Fruit fly (Drosophila melanogaster) whole organism, embryonic: ENCODE data around the gene CG7685.

Source experiments
- Atf-2 ChIP-seq: fragments of 200-800 bp; sonication (Bioruptor generic); optimal IDR thresholded peaks from 2 replicates; lab custom pipeline; 2016; ENCODE audit warnings: missing biosample characterization, missing genetic modification characterization
- Blimp-1 ChIP-seq: fragments of 200-800 bp; sonication (Bioruptor generic); optimal IDR thresholded peaks from 3 replicates; lab custom pipeline; 2018; ENCODE audit warnings: missing biosample characterization, missing genetic modification characterization, mild to moderate bottlenecking, moderate library complexity, missing genetic modification reagents
- CG10543 ChIP-seq: fragments of 200-800 bp; sonication (Bioruptor generic); optimal IDR thresholded peaks from 3 replicates; lab custom pipeline; 2017; ENCODE audit warnings: missing biosample characterization, mild to moderate bottlenecking, missing genetic modification characterization, moderate library complexity
- CG12744 ChIP-seq: fragments of 200-800 bp; sonication (Bioruptor generic); optimal IDR thresholded peaks from 2 replicates; lab custom pipeline; 2016; ENCODE audit warnings: missing biosample characterization, missing genetic modification characterization
- CG12769 ChIP-seq: fragments of 200-800 bp; sonication (Bioruptor generic); optimal IDR thresholded peaks from 2 replicates; lab custom pipeline; 2019; ENCODE audit warnings: missing biosample characterization, mild to moderate bottlenecking, missing genetic modification characterization, moderate library complexity
- CG13287 ChIP-seq: fragments of 200-800 bp; sonication (Bioruptor generic); IDR thresholded peaks from 2 replicates; pipeline ENCODE4 v1.3.6; 2022; ENCODE audit warnings: missing biosample characterization, missing genetic modification characterization; ENCODE audit not compliant: partially characterized antibody
- CG13775 ChIP-seq: fragments of 200-800 bp; sonication (Bioruptor generic); optimal IDR thresholded peaks from 3 replicates; lab custom pipeline; 2017; ENCODE audit warnings: missing biosample characterization, mild to moderate bottlenecking, missing genetic modification characterization
- CG15011 ChIP-seq: fragments of 200-800 bp; sonication (Bioruptor generic); optimal IDR thresholded peaks from 3 replicates; lab custom pipeline; 2018; ENCODE audit warnings: missing biosample characterization, mild to moderate bottlenecking, missing genetic modification characterization
- CG18262 ChIP-seq: fragments of 200-800 bp; optimal IDR thresholded peaks from 3 replicates; lab custom pipeline; 2019; ENCODE audit warnings: missing biosample characterization, mild to moderate bottlenecking, missing genetic modification characterization, moderate library complexity
- CG2875 ChIP-seq: fragments of 200-800 bp; sonication (Bioruptor generic); optimal IDR thresholded peaks from 2 replicates; lab custom pipeline; 2017; ENCODE audit warnings: missing biosample characterization, mild to moderate bottlenecking, missing genetic modification characterization, missing genetic modification reagents
- CG3407 ChIP-seq: fragments of 200-800 bp; sonication (Bioruptor generic); optimal IDR thresholded peaks from 2 replicates; lab custom pipeline; 2018; ENCODE audit warnings: missing biosample characterization, mild to moderate bottlenecking, missing genetic modification characterization
- CG3995 ChIP-seq: fragments of 200-800 bp; sonication (Bioruptor generic); optimal IDR thresholded peaks from 3 replicates; lab custom pipeline; 2016; ENCODE audit warnings: missing biosample characterization, missing genetic modification characterization
- CG4282 ChIP-seq: fragments of 200-800 bp; sonication (Bioruptor generic); optimal IDR thresholded peaks from 2 replicates; lab custom pipeline; 2016; ENCODE audit warnings: missing biosample characterization, missing genetic modification characterization
- CG4404 ChIP-seq: fragments of 200-800 bp; sonication (Bioruptor generic); IDR thresholded peaks from 2 replicates; pipeline ENCODE4 v1.3.6; 2022; ENCODE audit warnings: missing biosample characterization, missing genetic modification characterization
- CG7928 ChIP-seq: fragments of 200-800 bp; sonication (Bioruptor generic); optimal IDR thresholded peaks from 2 replicates; lab custom pipeline; 2017; ENCODE audit warnings: missing biosample characterization, mild to moderate bottlenecking, missing genetic modification characterization
- CG7963 ChIP-seq: fragments of 200-800 bp; sonication (Bioruptor generic); IDR thresholded peaks from 3 replicates; pipeline ENCODE4 v1.3.6; 2022; ENCODE audit warnings: missing biosample characterization, missing genetic modification characterization; ENCODE audit not compliant: partially characterized antibody
- CG7987 ChIP-seq: fragments of 200-800 bp; sonication (Bioruptor generic); optimal IDR thresholded peaks from 2 replicates; lab custom pipeline; 2018; ENCODE audit warnings: missing biosample characterization, mild to moderate bottlenecking, missing genetic modification characterization, moderate library complexity
- CG8089 ChIP-seq: fragments of 200-800 bp; sonication (Bioruptor generic); optimal IDR thresholded peaks from 3 replicates; lab custom pipeline; 2016; ENCODE audit warnings: missing biosample characterization, missing genetic modification characterization
- CkIIα-i1 ChIP-seq: fragments of 200-800 bp; sonication (Bioruptor generic); IDR thresholded peaks from 2 replicates; pipeline ENCODE4 v1.3.6; 2022; ENCODE audit warnings: missing biosample characterization, missing genetic modification characterization
- Deaf1 ChIP-seq: fragments of 200-800 bp; optimal IDR thresholded peaks from 3 replicates; lab custom pipeline; 2019; ENCODE audit warnings: missing biosample characterization, mild to moderate bottlenecking, missing genetic modification characterization, moderate library complexity
- Dip2 ChIP-seq: fragments of 200-800 bp; sonication (Bioruptor generic); IDR thresholded peaks from 2 replicates; pipeline ENCODE4 v1.3.6; 2022; ENCODE audit warnings: missing biosample characterization, missing genetic modification characterization
- Doc2 ChIP-seq: fragments of 200-800 bp; sonication (Bioruptor generic); IDR thresholded peaks from 2 replicates; pipeline ENCODE4 v1.3.6; 2022; ENCODE audit warnings: missing biosample characterization, missing genetic modification characterization
- E2f2 ChIP-seq: fragments of 200-800 bp; sonication (Bioruptor generic); IDR thresholded peaks from 2 replicates; pipeline ENCODE4 v1.3.6; 2022; ENCODE audit warnings: missing biosample characterization, missing genetic modification characterization
- ERR ChIP-seq: fragments of 200-800 bp; sonication (Bioruptor generic); optimal IDR thresholded peaks from 2 replicates; lab custom pipeline; 2016; ENCODE audit warnings: missing biosample characterization, missing genetic modification characterization
- Gug ChIP-seq: fragments of 200-800 bp; sonication (Bioruptor generic); IDR thresholded peaks from 4 replicates; pipeline ENCODE4 v1.3.6; 2022; ENCODE audit warnings: missing biosample characterization, missing genetic modification characterization
- HLH3B ChIP-seq: fragments of 200-800 bp; sonication (Bioruptor generic); IDR thresholded peaks from 2 replicates; pipeline ENCODE4 v1.3.6; 2022; ENCODE audit warnings: missing biosample characterization, missing genetic modification characterization
- Hmx ChIP-seq: fragments of 200-800 bp; sonication (Bioruptor generic); optimal IDR thresholded peaks from 2 replicates; lab custom pipeline; 2016; ENCODE audit warnings: missing biosample characterization, missing genetic modification characterization
- Hr51 ChIP-seq, 2 experiments: fragments of 200-800 bp; sonication (Bioruptor generic); optimal IDR thresholded peaks; 2 replicates in 1 of 2; 3 replicates in 1 of 2; lab custom pipeline; 2016 to 2018; ENCODE audit warnings: missing biosample characterization in 2 of 2, missing genetic modification characterization in 2 of 2, mild to moderate bottlenecking in 1 of 2, moderate library complexity in 1 of 2
- Lhr ChIP-seq: fragments of 200-800 bp; sonication (Bioruptor generic); optimal IDR thresholded peaks from 3 replicates; lab custom pipeline; 2017; ENCODE audit warnings: mild to moderate bottlenecking, missing biosample characterization, missing genetic modification reagents, missing genetic modification characterization
- Optix ChIP-seq: fragments of 200-800 bp; sonication (Bioruptor generic); IDR thresholded peaks from 3 replicates; pipeline ENCODE4 v1.3.6; 2022; ENCODE audit warnings: missing biosample characterization, missing genetic modification characterization
- Poxn ChIP-seq: fragments of 200-800 bp; sonication (Bioruptor generic); IDR thresholded peaks from 2 replicates; pipeline ENCODE4 v1.3.6; 2022; ENCODE audit warnings: missing biosample characterization, missing genetic modification characterization
- Stat92E ChIP-seq, 3 experiments: fragments of >200 bp in 2 of 3; fragments of 200-800 bp in 1 of 3; sonication (Bioruptor generic) in 1 of 3; optimal IDR thresholded peaks; 2 replicates each; lab custom pipeline; 2017 to 2019; ENCODE audit warnings: missing biosample characterization in 3 of 3, missing genetic modification characterization in 3 of 3, mild to moderate bottlenecking in 1 of 3, moderate library complexity in 1 of 3
- Usf ChIP-seq: fragments of 200-800 bp; sonication (Bioruptor generic); optimal IDR thresholded peaks from 2 replicates; lab custom pipeline; 2017; ENCODE audit warnings: missing genotype, missing biosample characterization, missing genetic modification characterization
- al ChIP-seq: fragments of 200-800 bp; sonication (Bioruptor generic); IDR thresholded peaks from 2 replicates; pipeline ENCODE4 v1.3.6; 2022; ENCODE audit warnings: missing biosample characterization, missing genetic modification characterization
- ase ChIP-seq: fragments of 200-800 bp; sonication (Bioruptor generic); IDR thresholded peaks from 3 replicates; pipeline ENCODE4 v1.3.6; 2022; ENCODE audit warnings: missing biosample characterization, missing genetic modification characterization
- btn ChIP-seq: fragments of 200-800 bp; sonication (Bioruptor generic); optimal IDR thresholded peaks from 2 replicates; lab custom pipeline; 2016; ENCODE audit warnings: missing biosample characterization, missing genetic modification characterization
- crc ChIP-seq: fragments of 200-800 bp; sonication (Bioruptor generic); optimal IDR thresholded peaks from 2 replicates; lab custom pipeline; 2016; ENCODE audit warnings: missing biosample characterization, missing genetic modification characterization
- crol ChIP-seq: fragments of 200-800 bp; sonication (Bioruptor generic); IDR thresholded peaks from 2 replicates; pipeline ENCODE4 v1.3.6; 2022; ENCODE audit warnings: missing biosample characterization, missing genetic modification characterization
- disco-r ChIP-seq: fragments of 200-800 bp; sonication (Bioruptor generic); optimal IDR thresholded peaks from 2 replicates; lab custom pipeline; 2016; ENCODE audit warnings: missing biosample characterization, missing genetic modification characterization
- exex ChIP-seq: fragments of 200-800 bp; sonication (Bioruptor generic); optimal IDR thresholded peaks from 4 replicates; lab custom pipeline; 2018; ENCODE audit warnings: missing biosample characterization, mild to moderate bottlenecking, missing genetic modification characterization, moderate library complexity
- eyg ChIP-seq: fragments of 200-800 bp; sonication (Bioruptor generic); optimal IDR thresholded peaks from 3 replicates; lab custom pipeline; 2016; ENCODE audit warnings: missing biosample characterization, missing genetic modification characterization
- gro ChIP-seq: fragments of 200-800 bp; sonication (Bioruptor generic); optimal IDR thresholded peaks from 2 replicates; lab custom pipeline; 2016; ENCODE audit warnings: missing biosample characterization, missing genetic modification characterization
- kah ChIP-seq: fragments of 200-800 bp; sonication (Bioruptor generic); optimal IDR thresholded peaks from 2 replicates; lab custom pipeline; 2018; ENCODE audit warnings: missing biosample characterization, mild to moderate bottlenecking, missing genetic modification characterization
- lmd ChIP-seq: fragments of 200-800 bp; sonication (Bioruptor generic); IDR thresholded peaks from 2 replicates; pipeline ENCODE4 v1.3.6; 2022; ENCODE audit warnings: missing biosample characterization, missing genetic modification characterization
- pb ChIP-seq: fragments of 200-800 bp; sonication (Bioruptor generic); optimal IDR thresholded peaks from 3 replicates; lab custom pipeline; 2016; ENCODE audit warnings: missing biosample characterization, missing genetic modification characterization
- sob ChIP-seq: fragments of 200-800 bp; sonication (Bioruptor generic); IDR thresholded peaks from 2 replicates; pipeline ENCODE4 v1.3.6; 2022; ENCODE audit warnings: missing biosample characterization, missing genetic modification characterization
- tap ChIP-seq: fragments of 200-800 bp; optimal IDR thresholded peaks from 3 replicates; lab custom pipeline; 2019; ENCODE audit warnings: missing biosample characterization, mild to moderate bottlenecking, missing genetic modification characterization, moderate library complexity
- tna ChIP-seq: fragments of 200-800 bp; sonication (Bioruptor generic); IDR thresholded peaks from 2 replicates; pipeline ENCODE4 v1.3.6; 2022; ENCODE audit warnings: missing biosample characterization, missing genetic modification characterization; ENCODE audit not compliant: partially characterized antibody
- unpg ChIP-seq: fragments of 200-800 bp; sonication (Bioruptor generic); optimal IDR thresholded peaks from 3 replicates; lab custom pipeline; 2018; ENCODE audit warnings: missing biosample characterization, mild to moderate bottlenecking, missing genetic modification characterization, moderate library complexity

CG7685 gene

DNA sequence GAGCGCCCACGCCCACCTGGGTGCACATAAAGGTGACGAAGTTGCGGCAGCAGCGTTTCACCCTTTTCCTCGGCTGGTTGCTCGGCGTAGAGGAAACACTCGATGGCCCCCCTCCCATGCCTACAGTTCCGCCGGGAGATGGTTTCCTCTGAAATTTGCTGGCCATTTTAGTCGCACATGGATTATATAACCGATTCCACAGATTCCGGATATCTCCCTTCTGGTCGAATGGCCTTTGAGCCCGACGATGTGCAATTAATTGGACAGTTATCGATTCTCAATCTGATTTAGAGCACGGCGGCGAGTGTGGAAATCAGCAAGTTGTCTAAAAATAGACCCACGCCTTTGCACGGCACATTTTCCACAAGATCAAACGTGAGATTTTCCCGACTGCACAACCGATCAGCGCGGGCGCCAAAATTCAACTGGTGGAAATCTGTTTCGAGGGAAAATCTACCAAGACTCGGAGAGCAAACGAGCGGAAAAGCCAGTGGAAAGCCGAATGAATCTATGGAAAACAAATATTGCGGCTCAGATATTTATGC lies 6.5 kb downstream of the CG7685 start, which contains the start of gene CG10864 (continued):
- TF ChIP-seq pb (no peak), kah (GFP tag; lab: Kevin White, UChicago) (peak; percentile 13), Dip2 (GFP tag; lab: Robert Waterston, UW) (no peak), tap (tag; lab: Kevin White, UChicago) (no peak), Blimp-1 (GFP tag; lab: Kevin White, UChicago) (no peak), Poxn (no peak), ERR (no peak), btn (GFP tag; lab: Kevin White, UChicago) (no peak), E2f2 (GFP tag; lab: Robert Waterston, UW) (peak; percentile 43; the same call in 1 of the 2 replicates), Atf-2 (no peak), sob (GFP tag; lab: Robert Waterston, UW) (no peak), crol (GFP tag; lab: Robert Waterston, UW) (no peak), CG4404 (GFP tag; lab: Robert Waterston, UW) (no peak), CG12769 (tag; lab: Kevin White, UChicago) (peak; percentile 62), ase (GFP tag; lab: Robert Waterston, UW) (0 out of 3 replicates have a peak, but pooled peaks have one; percentile 29), CG18262 (no peak), Usf (GFP tag; lab: Kevin White, UChicago) (no peak), CG7963 (0 out of 3 replicates have a peak, but pooled peaks have one; percentile 7), CG7987 (GFP tag; lab: Kevin White, UChicago) (no peak), CG13775 (GFP tag; lab: Kevin White, UChicago) (no peak), CG12744 (GFP tag; lab: Kevin White, UChicago) (no peak), CG8089 (GFP tag; lab: Kevin White, UChicago) (no peak), CG10543 (no peak), CG3407 (GFP tag; lab: Kevin White, UChicago) (no peak), Hmx (GFP tag; lab: Kevin White, UChicago) (no peak), Hr51 (GFP tag; optimal IDR thresholded peaks at IDR 0.05; lab: Kevin White, UChicago) (no peak), unpg (GFP tag; lab: Kevin White, UChicago) (no peak), Deaf1 (no peak), exex (tag; lab: Kevin White, UChicago) (no peak), CkIIα-i1 (GFP tag; lab: Robert Waterston, UW) (no peak), lmd (no peak), crc (no peak)

DNA sequence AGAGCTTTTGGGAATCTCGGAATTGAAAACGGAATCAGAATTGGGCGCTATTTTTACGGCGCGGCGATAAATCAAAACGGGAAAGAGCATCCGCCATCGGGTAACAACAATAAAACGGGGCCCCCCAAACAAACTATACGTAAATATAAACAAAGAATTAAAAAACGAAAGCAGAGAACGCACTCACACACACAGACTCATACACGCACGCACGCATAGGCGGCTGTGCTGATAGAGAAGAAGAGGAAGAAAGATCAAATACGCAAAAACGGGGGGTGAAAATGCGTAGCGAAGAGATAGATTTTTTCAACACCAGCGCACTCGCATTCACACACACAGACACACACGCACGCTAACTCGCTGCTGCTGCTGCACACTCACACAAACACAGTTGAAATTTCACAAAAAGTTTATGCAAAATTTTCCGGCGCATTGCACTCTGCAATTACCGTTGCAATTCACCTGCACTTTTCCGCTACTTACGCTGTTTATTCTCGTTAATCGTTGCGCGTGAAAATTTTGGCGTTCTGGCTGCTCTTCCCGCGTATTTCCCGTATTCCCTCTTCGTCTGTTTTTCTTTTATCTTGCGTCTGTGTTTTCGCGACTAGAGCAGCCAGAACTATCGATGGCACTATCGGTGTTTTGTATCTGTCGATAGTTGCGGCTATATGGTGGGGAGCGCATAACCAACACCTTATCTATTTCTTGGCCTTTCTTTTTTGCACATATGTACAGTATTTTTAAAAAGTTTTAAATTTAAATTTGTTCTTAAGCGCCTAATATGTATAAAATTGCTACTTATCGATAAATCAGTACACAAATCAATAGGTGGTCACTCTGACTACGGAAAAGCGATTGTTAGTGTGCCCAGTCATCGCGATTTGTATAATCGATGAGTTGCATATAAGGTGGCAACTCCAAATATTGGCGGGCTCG lies 7.8 kb downstream of the CG7685 start, which contains the start of gene CG31122:
Gene CG31122, minus strand, starts transcription at position 596 of the 936 bp plus-strand sequence.
- TF ChIP-seq CG3995 (peak; percentile 98), btn (GFP tag; lab: Kevin White, UChicago) (no peak), Optix (GFP tag; lab: Robert Waterston, UW) (no peak), eyg (GFP tag; lab: Kevin White, UChicago) (no peak), tna (peak; percentile 94), HLH3B (GFP tag; lab: Robert Waterston, UW) (peak; percentile 49; the same call in 1 of the 2 replicates), gro (GFP tag; lab: Kevin White, UChicago) (peak; percentile 56), Stat92E (GFP tag; optimal IDR thresholded peaks at IDR 0.05; lab: Kevin White, UChicago) (no peak), CG7928 (GFP tag; lab: Kevin White, UChicago) (no peak), CG13287 (GFP tag; lab: Robert Waterston, UW) (peak; percentile 98), Gug (GFP tag; lab: Robert Waterston, UW) (peak; percentile 60; the same call in 2 of the 4 replicates), Doc2 (GFP tag; lab: Robert Waterston, UW) (no peak), disco-r (GFP tag; lab: Kevin White, UChicago) (no peak), Lhr (GFP tag; lab: Kevin White, UChicago) (peak; percentile 73), al (GFP tag; lab: Robert Waterston, UW) (peak; percentile 50; the same call in 1 of the 2 replicates), CG2875 (no peak), CG4282 (GFP tag; lab: Kevin White, UChicago) (no peak), CG15011 (GFP tag; lab: Kevin White, UChicago) (no peak)
